Worm (Caenorhabditis elegans) whole organism, L2 larva: ENCODE data around the gene Y51H4A.941.
"Not testable (repeated sequence)": the region's sequence is repeated elsewhere in the genome, so short reads cannot be mapped to it uniquely, and the experiment has no call there.

Experiments
- F13H6.1 ChIP-seq: sonication (generic microtip); optimal IDR thresholded peaks from 2 replicates; lab custom pipeline; 2016; ENCODE audit warnings: missing genetic modification characterization, missing compliant biosample characterization
- ZK546.5 ChIP-seq: sonication (generic microtip); optimal IDR thresholded peaks from 2 replicates; lab custom pipeline; 2017; ENCODE audit warnings: missing biosample characterization, missing genetic modification characterization
- aly-2 ChIP-seq: fragments of 150-350 bp; optimal IDR thresholded peaks from 2 replicates; lab custom pipeline; 2014; ENCODE audit warnings: missing biosample characterization, missing genetic modification characterization
- ceh-16 ChIP-seq: fragments of 150-350 bp; optimal IDR thresholded peaks from 2 replicates; lab custom pipeline; 2014; ENCODE audit warnings: missing biosample characterization, missing genetic modification characterization
- ceh-82 ChIP-seq: fragments of 150-350 bp; optimal IDR thresholded peaks from 2 replicates; lab custom pipeline; 2014; ENCODE audit warnings: missing biosample characterization, missing genetic modification characterization
- crh-2 ChIP-seq: sonication (generic microtip); optimal IDR thresholded peaks from 2 replicates; lab custom pipeline; 2017; ENCODE audit warnings: missing biosample characterization, missing genetic modification characterization
- dmd-4 ChIP-seq: sonication (generic microtip); optimal IDR thresholded peaks from 2 replicates; lab custom pipeline; 2017; ENCODE audit warnings: missing biosample characterization, missing genetic modification characterization
- elt-1 ChIP-seq: fragments of 150-350 bp; optimal IDR thresholded peaks from 2 replicates; lab custom pipeline; 2014; ENCODE audit warnings: missing biosample characterization, missing genetic modification characterization
- gmeb-1 ChIP-seq: fragments of 150-350 bp; optimal IDR thresholded peaks from 2 replicates; lab custom pipeline; 2014; ENCODE audit warnings: missing biosample characterization, missing genetic modification characterization
- lin-11 ChIP-seq: fragments of 150-350 bp; sonication (generic microtip); optimal IDR thresholded peaks from 2 replicates; lab custom pipeline; 2014; ENCODE audit warnings: missing biosample characterization, missing genetic modification characterization, inconsistent platforms, mixed read lengths
- lin-13 ChIP-seq: fragments of 150-350 bp; optimal IDR thresholded peaks from 2 replicates; lab custom pipeline; 2014; ENCODE audit warnings: missing biosample characterization, missing genetic modification reagents, missing genetic modification characterization
- lsy-2 ChIP-seq, 2 experiments: fragments of 150-350 bp in 1 of 2; sonication (generic microtip) in 1 of 2; optimal IDR thresholded peaks; 2 replicates each; lab custom pipeline; 2014 to 2017; ENCODE audit warnings: missing biosample characterization in 2 of 2, missing genetic modification characterization in 2 of 2
- mab-5 ChIP-seq: fragments of 150-350 bp; optimal IDR thresholded peaks from 2 replicates; lab custom pipeline; 2014; ENCODE audit warnings: missing biosample characterization, missing genetic modification characterization
- mdl-1 ChIP-seq, 2 experiments: fragments of 150-350 bp in 1 of 2; sonication (generic microtip) in 1 of 2; optimal IDR thresholded peaks; 2 replicates each; lab custom pipeline; 2017; ENCODE audit warnings: missing biosample characterization in 2 of 2, missing genetic modification characterization in 2 of 2
- nhr-10 ChIP-seq: sonication (generic microtip); optimal IDR thresholded peaks from 2 replicates; lab custom pipeline; 2017; ENCODE audit warnings: missing biosample characterization, missing genetic modification characterization
- nhr-11 ChIP-seq: fragments of 150-350 bp; optimal IDR thresholded peaks from 2 replicates; lab custom pipeline; 2014; ENCODE audit warnings: missing biosample characterization, missing genetic modification characterization
- nhr-12 ChIP-seq: fragments of 150-350 bp; optimal IDR thresholded peaks from 2 replicates; lab custom pipeline; 2014; ENCODE audit warnings: missing biosample characterization, missing genetic modification characterization
- nhr-129 ChIP-seq: fragments of 150-350 bp; optimal IDR thresholded peaks from 2 replicates; lab custom pipeline; 2014; ENCODE audit warnings: missing biosample characterization, missing genetic modification characterization
- nhr-23 ChIP-seq: fragments of 150-350 bp; optimal IDR thresholded peaks from 2 replicates; lab custom pipeline; 2014; ENCODE audit warnings: missing biosample characterization, missing genetic modification reagents, missing genetic modification characterization
- nhr-237 ChIP-seq: fragments of 150-350 bp; optimal IDR thresholded peaks from 2 replicates; lab custom pipeline; 2014; ENCODE audit warnings: missing biosample characterization, missing genetic modification characterization
- nhr-25 ChIP-seq: fragments of 150-350 bp; sonication (generic microtip); optimal IDR thresholded peaks from 3 replicates; lab custom pipeline; 2014; ENCODE audit warnings: missing biosample characterization, missing genetic modification characterization
- nhr-6 ChIP-seq: fragments of 150-350 bp; optimal IDR thresholded peaks from 2 replicates; lab custom pipeline; 2014; ENCODE audit warnings: missing biosample characterization, missing genetic modification characterization
- nhr-77 ChIP-seq: fragments of 150-350 bp; optimal IDR thresholded peaks from 2 replicates; lab custom pipeline; 2014; ENCODE audit warnings: missing biosample characterization, missing genetic modification characterization
- sma-3 ChIP-seq: sonication (generic microtip); optimal IDR thresholded peaks from 2 replicates; lab custom pipeline; 2016; ENCODE audit warnings: missing genetic modification reagents, missing genetic modification characterization, missing compliant biosample characterization
- unc-39 ChIP-seq: fragments of 150-350 bp; optimal IDR thresholded peaks from 2 replicates; lab custom pipeline; 2014; ENCODE audit warnings: missing biosample characterization, missing genetic modification characterization
- unc-62 ChIP-seq: fragments of 150-350 bp; optimal IDR thresholded peaks from 2 replicates; lab custom pipeline; 2014; ENCODE audit warnings: missing biosample characterization, missing genetic modification reagents, missing genetic modification characterization
- ztf-1 ChIP-seq: fragments of 200-800 bp; sonication (Bioruptor generic); conservative IDR thresholded peaks from 2 replicates; pipeline ENCODE4 v1.3.6; 2022; ENCODE audit warnings: missing genetic modification characterization, missing compliant biosample characterization
- ztf-11 ChIP-seq: sonication (generic microtip); optimal IDR thresholded peaks from 2 replicates; lab custom pipeline; 2017; ENCODE audit warnings: missing biosample characterization, missing genetic modification characterization
- ztf-4 ChIP-seq: fragments of 150-350 bp; optimal IDR thresholded peaks from 2 replicates; lab custom pipeline; 2014; ENCODE audit warnings: missing biosample characterization, missing genetic modification characterization

Gene Y51H4A.941

DNA sequence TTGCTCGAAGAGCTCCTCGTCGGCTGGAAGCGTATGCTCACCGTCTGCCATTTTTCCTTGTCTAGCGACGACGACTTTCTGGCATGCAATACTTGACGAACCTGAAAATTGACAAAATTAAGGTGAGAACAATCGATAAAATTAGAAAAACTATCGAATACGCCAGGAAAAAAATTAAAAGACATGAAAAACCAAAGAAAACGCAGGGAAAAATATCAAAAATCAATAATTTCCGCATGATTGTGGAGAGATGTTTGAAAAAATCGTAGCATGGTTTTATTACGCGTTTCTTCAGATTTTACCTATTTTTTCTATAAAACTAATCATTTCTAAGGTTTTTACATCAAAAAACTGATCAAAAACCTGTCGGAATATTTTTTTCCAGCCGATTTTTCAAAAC lies 38.7 kb downstream of the Y51H4A.941 start, which contains the start of gene set-26:
TSS of gene set-26 (minus strand) at position 101 of the 400 bp plus-strand sequence.
- not testable (repeated sequence) for TF ChIP-seq crh-2; nhr-11 (tag; lab: Kevin White, UChicago); F13H6.1 (tag; lab: Kevin White, UChicago)

DNA sequence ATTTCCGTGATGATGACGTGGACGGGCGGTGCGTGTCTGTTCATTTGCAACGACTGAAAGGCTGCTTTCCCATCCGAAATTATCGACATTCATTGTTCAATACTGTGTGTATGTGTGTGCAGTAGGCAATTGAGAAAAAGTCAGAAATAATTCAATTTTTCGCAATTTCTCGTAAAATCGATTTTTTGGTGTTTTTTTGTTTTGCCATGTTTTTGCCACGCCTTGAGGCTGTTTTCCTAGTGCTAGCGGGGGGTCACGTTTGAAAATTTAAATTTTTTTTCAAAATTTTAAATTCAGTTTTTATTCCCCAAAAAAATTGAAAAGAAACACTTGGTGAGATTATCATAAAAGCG lies 48.3 kb downstream of the Y51H4A.941 start, which contains the start of gene Y51H4A.13:
TSS of gene Y51H4A.13 (minus strand) at position 182 of the 353 bp plus-strand sequence.
- TF ChIP-seq nhr-11 (tag; lab: Kevin White, UChicago); unc-39; nhr-237 (tag; lab: Kevin White, UChicago): not testable (repeated sequence)

DNA sequence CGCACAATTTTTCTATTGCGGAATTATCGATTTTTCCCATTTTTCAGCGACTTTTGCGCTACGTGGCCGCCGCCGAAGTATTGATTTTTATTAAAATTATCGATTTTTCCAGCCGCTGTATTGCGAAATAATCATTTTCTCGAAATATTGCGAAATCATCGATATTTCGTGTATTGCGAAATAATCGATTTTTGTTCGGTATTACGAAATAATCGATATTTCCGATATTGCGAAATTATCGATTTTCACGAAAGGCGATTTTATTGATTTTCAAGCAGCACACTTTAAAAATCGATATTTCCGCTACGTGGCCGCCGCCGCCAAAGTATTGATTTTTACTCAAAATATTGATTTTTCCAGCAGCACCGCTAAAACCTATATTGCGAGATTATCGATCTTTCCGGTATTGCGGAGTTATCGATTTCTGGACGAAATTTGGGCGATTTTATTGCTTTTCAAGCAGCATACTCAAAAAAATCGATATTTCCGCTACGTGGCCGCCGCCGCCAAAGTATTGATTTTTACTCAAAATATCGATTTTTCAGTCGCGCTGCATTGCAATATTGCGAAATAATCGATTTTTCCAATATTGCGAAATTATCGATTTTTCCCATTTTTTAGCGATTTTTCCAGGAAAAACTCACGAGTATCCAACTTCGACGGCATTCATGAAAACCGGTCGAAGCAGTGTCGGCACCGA lies 48.8 kb downstream of the Y51H4A.941 start:
- TF ChIP-seq ZK546.5 (tag; lab: Kevin White, UChicago) (no peak), nhr-25 (tag; lab: Kevin White, UChicago) (no peak), nhr-77 (tag; lab: Kevin White, UChicago) (no peak), lsy-2 (tag; optimal IDR thresholded peaks at IDR 0.05; lab: Kevin White, UChicago) (no peak), ceh-82 (tag; lab: Kevin White, UChicago) (no peak), ztf-1 (GFP tag; lab: Robert Waterston, UW) (no peak), sma-3 (GFP tag; lab: Kevin White, UChicago) (no peak), lin-13 (GFP tag; lab: Kevin White, UChicago) (no peak), nhr-11 (tag; lab: Kevin White, UChicago) (no peak), nhr-6 (no peak), ztf-4 (tag; lab: Kevin White, UChicago) (no peak), lin-11 (tag; lab: Kevin White, UChicago) (no peak), dmd-4 (tag; lab: Kevin White, UChicago) (no peak), unc-62 (GFP tag; lab: Kevin White, UChicago) (no peak), F13H6.1 (tag; lab: Kevin White, UChicago) (no peak), mdl-1 (tag; optimal IDR thresholded peaks at IDR 0.05; lab: Kevin White, UChicago) (no peak), nhr-129 (tag; lab: Kevin White, UChicago) (no peak)

DNA sequence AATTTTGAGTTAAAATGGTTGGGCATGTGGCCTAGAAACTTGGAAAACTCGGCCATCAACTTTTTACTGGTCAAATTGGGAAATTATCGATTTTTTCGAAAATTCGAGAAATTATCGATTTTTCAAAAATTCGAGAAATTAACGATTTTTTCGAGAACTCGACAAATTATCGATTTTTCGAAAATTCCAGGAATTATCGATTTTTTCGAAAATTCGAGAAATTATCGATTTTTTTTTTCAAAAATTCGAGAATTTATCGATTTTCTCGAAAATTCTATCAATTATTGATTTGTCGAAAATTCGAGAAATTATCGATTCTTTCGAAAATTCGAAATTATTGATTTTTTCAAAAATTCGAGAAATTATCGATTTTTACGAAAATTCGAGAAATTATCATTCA lies 50.7 kb downstream of the Y51H4A.941 start:
- TF ChIP-seq elt-1 (tag; lab: Kevin White, UChicago): no peak
- no peak for TF ChIP-seq nhr-10
- no peak for TF ChIP-seq ztf-11 (tag; lab: Kevin White, UChicago)
- no peak for TF ChIP-seq nhr-12
- TF ChIP-seq unc-39: no peak
- no peak for TF ChIP-seq gmeb-1
- no peak for TF ChIP-seq aly-2
- no peak for TF ChIP-seq mab-5 (tag; lab: Kevin White, UChicago)
- no peak for TF ChIP-seq ZK546.5 (tag; lab: Kevin White, UChicago)
- TF ChIP-seq crh-2: no peak
- no peak for TF ChIP-seq nhr-6
- TF ChIP-seq nhr-23 (tag; lab: Kevin White, UChicago): no peak
- TF ChIP-seq ceh-16 (tag; lab: Kevin White, UChicago): no peak
- TF ChIP-seq ztf-4 (tag; lab: Kevin White, UChicago): no peak
